Worm (Caenorhabditis elegans) whole organism, mixed stage, embryonic: ENCODE measurements around the gene F53C11.1.

Source experiments
- M03D4.4 ChIP-seq: sonication (generic microtip); optimal IDR thresholded peaks from 2 replicates; lab custom pipeline; 2017; ENCODE audit warnings: mild to moderate bottlenecking, missing genetic modification characterization, missing compliant biosample characterization
- blmp-1 ChIP-seq: fragments of 150-350 bp; optimal IDR thresholded peaks from 2 replicates; lab custom pipeline; 2014; ENCODE audit warnings: missing biosample characterization, missing genetic modification characterization
- ceh-39 ChIP-seq: fragments of 150-350 bp; optimal IDR thresholded peaks from 2 replicates; lab custom pipeline; 2014; ENCODE audit warnings: missing biosample characterization, missing genetic modification characterization
- ceh-43 ChIP-seq: fragments of 200-800 bp; sonication (Bioruptor generic); optimal IDR thresholded peaks from 2 replicates; lab custom pipeline; 2018; ENCODE audit warnings: mild to moderate bottlenecking, missing genetic modification characterization, moderate library complexity, missing compliant biosample characterization
- ceh-83 ChIP-seq: fragments of 200-800 bp; sonication (Bioruptor generic); optimal IDR thresholded peaks from 2 replicates; lab custom pipeline; 2018; ENCODE audit warnings: mild to moderate bottlenecking, missing genetic modification characterization, missing compliant biosample characterization
- cnd-1 ChIP-seq: fragments of 200-800 bp; sonication (Bioruptor generic); optimal IDR thresholded peaks from 2 replicates; lab custom pipeline; 2018; ENCODE audit warnings: mild to moderate bottlenecking, missing genetic modification characterization, missing compliant biosample characterization
- drap-1 ChIP-seq: fragments of 200-800 bp; sonication (Bioruptor generic); optimal IDR thresholded peaks from 3 replicates; lab custom pipeline; 2018; ENCODE audit warnings: mild to moderate bottlenecking, missing genetic modification characterization, missing compliant biosample characterization
- elt-1 ChIP-seq: sonication (generic microtip); optimal IDR thresholded peaks from 2 replicates; lab custom pipeline; 2017; ENCODE audit warnings: missing genetic modification characterization, mild to moderate bottlenecking, missing compliant biosample characterization, antibody characterized with exemption, moderate library complexity, borderline replicate concordance; ENCODE audit not compliant: insufficient read depth
- elt-3 ChIP-seq: fragments of 150-350 bp; optimal IDR thresholded peaks from 2 replicates; lab custom pipeline; 2014; ENCODE audit warnings: missing biosample characterization, missing genetic modification characterization
- flh-1 ChIP-seq: fragments of 200-800 bp; sonication (Bioruptor generic); optimal IDR thresholded peaks from 2 replicates; lab custom pipeline; 2018; ENCODE audit warnings: mild to moderate bottlenecking, missing genetic modification characterization, moderate library complexity, missing compliant biosample characterization
- ham-2 ChIP-seq: fragments of 200-800 bp; sonication (Bioruptor generic); optimal IDR thresholded peaks from 2 replicates; lab custom pipeline; 2018; ENCODE audit warnings: mild to moderate bottlenecking, missing genetic modification characterization, missing compliant biosample characterization
- hlh-1 ChIP-seq: fragments of 150-350 bp; optimal IDR thresholded peaks from 2 replicates; lab custom pipeline; 2014; ENCODE audit warnings: missing biosample characterization, missing genetic modification reagents, missing genetic modification characterization
- lin-13 ChIP-seq: fragments of 150-350 bp; optimal IDR thresholded peaks from 2 replicates; lab custom pipeline; 2014; ENCODE audit warnings: missing biosample characterization, missing genetic modification characterization
- lin-32 ChIP-seq: fragments of 200-800 bp; sonication (Bioruptor generic); optimal IDR thresholded peaks from 2 replicates; lab custom pipeline; 2018; ENCODE audit warnings: mild to moderate bottlenecking, missing genetic modification characterization, missing compliant biosample characterization
- lsy-2 ChIP-seq: fragments of 150-350 bp; optimal IDR thresholded peaks from 2 replicates; lab custom pipeline; 2014; ENCODE audit warnings: missing biosample characterization, missing genetic modification characterization
- mab-5 ChIP-seq: fragments of 150-350 bp; optimal IDR thresholded peaks from 2 replicates; lab custom pipeline; 2014; ENCODE audit warnings: missing biosample characterization, missing genetic modification characterization
- mep-1 ChIP-seq: fragments of 150-350 bp; optimal IDR thresholded peaks from 2 replicates; lab custom pipeline; 2017; ENCODE audit warnings: missing biosample characterization, missing genetic modification reagents, missing genetic modification characterization, inconsistent platforms
- mls-2 ChIP-seq: sonication (generic microtip); optimal IDR thresholded peaks from 2 replicates; lab custom pipeline; 2016; ENCODE audit warnings: mild to moderate bottlenecking, missing genetic modification characterization, moderate library complexity, missing compliant biosample characterization
- nhr-12 ChIP-seq: fragments of 150-350 bp; optimal IDR thresholded peaks from 2 replicates; lab custom pipeline; 2014; ENCODE audit warnings: missing biosample characterization, missing genetic modification characterization
- nhr-2 ChIP-seq: fragments of 150-350 bp; optimal IDR thresholded peaks from 2 replicates; lab custom pipeline; 2014; ENCODE audit warnings: missing biosample characterization, missing genetic modification characterization
- nhr-28 ChIP-seq: fragments of 150-350 bp; optimal IDR thresholded peaks from 2 replicates; lab custom pipeline; 2014; ENCODE audit warnings: missing biosample characterization, missing genetic modification characterization
- nhr-76 ChIP-seq: sonication (generic microtip); optimal IDR thresholded peaks from 2 replicates; lab custom pipeline; 2017; ENCODE audit warnings: missing biosample characterization, missing genetic modification characterization
- sem-2 ChIP-seq: fragments of 200-800 bp; sonication (Bioruptor generic); optimal IDR thresholded peaks from 2 replicates; lab custom pipeline; 2018; ENCODE audit warnings: mild to moderate bottlenecking, missing genetic modification characterization, missing compliant biosample characterization
- snpc-4 ChIP-seq: fragments of 150-350 bp; optimal IDR thresholded peaks from 2 replicates; lab custom pipeline; 2014; ENCODE audit warnings: missing biosample characterization, missing genetic modification characterization
- sptf-1 ChIP-seq: sonication (generic microtip); optimal IDR thresholded peaks from 2 replicates; lab custom pipeline; 2017; ENCODE audit warnings: mild to moderate bottlenecking, missing genetic modification characterization, moderate library complexity, missing compliant biosample characterization
- unc-120 ChIP-seq: sonication (generic microtip); optimal IDR thresholded peaks from 2 replicates; lab custom pipeline; 2017; ENCODE audit warnings: missing genetic modification characterization, missing compliant biosample characterization; ENCODE audit not compliant: poor library complexity, severe bottlenecking
- unc-39 ChIP-seq: fragments of 150-350 bp; optimal IDR thresholded peaks from 2 replicates; lab custom pipeline; 2014; ENCODE audit warnings: missing biosample characterization, missing genetic modification characterization
- ztf-11 ChIP-seq: fragments of 150-350 bp; optimal IDR thresholded peaks from 2 replicates; lab custom pipeline; 2014; ENCODE audit warnings: missing biosample characterization, missing genetic modification characterization

The F53C11.1 gene

ce11 chrV:13739901-13740300, 35.7 kb upstream of the F53C11.1 start:
- TF ChIP-seq nhr-12 (tag; lab: Kevin White, UChicago) = no peak
- no peak for TF ChIP-seq flh-1 (GFP tag; lab: Kevin White, UChicago)
- no peak for TF ChIP-seq sem-2 (GFP tag; lab: Kevin White, UChicago)
- no peak for TF ChIP-seq hlh-1
- TF ChIP-seq cnd-1 = no peak
- no peak for TF ChIP-seq elt-3 (tag; lab: Kevin White, UChicago)

DNA sequence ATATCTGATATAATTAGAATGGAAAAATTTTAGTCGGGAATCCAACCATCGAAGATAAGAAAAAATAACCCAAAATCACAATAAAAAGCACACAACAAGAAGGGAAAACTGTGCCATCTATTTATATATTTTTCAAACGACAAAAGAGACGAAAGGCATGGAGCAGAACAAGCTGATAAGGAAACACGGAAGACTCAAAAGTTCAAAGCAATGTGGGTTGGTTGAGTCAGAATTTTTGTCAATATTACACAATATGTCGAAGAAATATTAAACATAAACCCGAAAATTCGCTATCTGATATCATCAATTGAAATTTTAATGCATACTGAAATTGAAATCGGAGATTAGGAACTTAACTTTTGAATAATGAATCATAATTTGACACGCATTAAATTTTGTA, 30.7 kb upstream of the F53C11.1 start, which contains the start of gene F35E12.9:
F35E12.9 (minus strand) TSS at position 227 of the 400 bp plus-strand sequence.
- no peak for TF ChIP-seq ceh-43
- TF ChIP-seq mab-5 (tag; lab: Kevin White, UChicago) = no peak
- no peak for TF ChIP-seq M03D4.4
- TF ChIP-seq sem-2 (GFP tag; lab: Kevin White, UChicago) = no peak
- TF ChIP-seq unc-39 (tag; lab: Kevin White, UChicago) = no peak

- TF ChIP-seq elt-1 (tag; lab: Kevin White, UChicago) (no peak), mls-2 (tag; lab: Kevin White, UChicago) (no peak)
These were observed 26.9 kb upstream of the F53C11.1 start, which contains the start of gene F35E12.10 for ce11 chrV:13748658-13749057. F35E12.10 (minus strand) TSS chrV:13748758.

ce11 chrV:13751811-13752210, 23.8 kb upstream of the F53C11.1 start, which contains the start of gene cld-9:
cld-9 (minus strand) TSS chrV:13751891.
- no peak for TF ChIP-seq ham-2 (GFP tag; lab: Kevin White, UChicago)
- no peak for TF ChIP-seq mls-2 (tag; lab: Kevin White, UChicago)
- no peak for TF ChIP-seq drap-1
- no peak for TF ChIP-seq sem-2 (GFP tag; lab: Kevin White, UChicago)
- TF ChIP-seq nhr-2 (tag; lab: Kevin White, UChicago) = no peak
- TF ChIP-seq unc-39 (tag; lab: Kevin White, UChicago) = no peak
- TF ChIP-seq nhr-12 (tag; lab: Kevin White, UChicago) = no peak
- TF ChIP-seq lsy-2 (tag; lab: Kevin White, UChicago) = no peak
- TF ChIP-seq ztf-11 (tag; lab: Kevin White, UChicago) = no peak
- TF ChIP-seq lin-32 (GFP tag; lab: Kevin White, UChicago) = no peak
- TF ChIP-seq ceh-83 (GFP tag; lab: Kevin White, UChicago) = no peak
- no peak for TF ChIP-seq ceh-39 (tag; lab: Kevin White, UChicago)
- TF ChIP-seq blmp-1 (tag; lab: Kevin White, UChicago) = no peak
- no peak for TF ChIP-seq lin-13 (tag; lab: Kevin White, UChicago)
- TF ChIP-seq, all 35 proteins: peak for 0

DNA sequence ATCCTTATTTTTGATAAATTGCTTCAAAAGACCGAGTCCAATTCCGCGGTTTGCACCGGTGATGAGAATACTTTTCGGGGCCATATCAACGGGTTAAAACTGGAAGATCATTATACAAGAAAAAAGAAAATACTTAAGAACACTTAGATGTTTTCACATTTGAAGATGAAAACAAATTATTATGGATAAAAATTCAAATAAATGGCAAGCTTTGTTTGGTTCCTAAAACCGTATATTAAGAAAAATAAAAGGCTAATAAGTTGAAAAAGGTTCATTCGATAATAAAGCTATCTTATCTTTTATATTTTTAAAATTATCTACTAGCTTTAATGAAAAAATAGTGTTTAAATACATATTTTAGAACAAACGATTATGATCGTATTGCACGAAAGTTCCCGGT, 22.1 kb upstream of the F53C11.1 start, which contains the start of gene F20G2.1:
F20G2.1 (minus strand) TSS at position 101 of the 400 bp plus-strand sequence.
- TF ChIP-seq lsy-2 (tag; lab: Kevin White, UChicago) (no peak), unc-120 (tag; lab: Kevin White, UChicago) (no peak), blmp-1 (tag; lab: Kevin White, UChicago) (no peak), nhr-28 (tag; lab: Kevin White, UChicago) (no peak), elt-3 (tag; lab: Kevin White, UChicago) (no peak), lin-13 (tag; lab: Kevin White, UChicago) (no peak), ham-2 (GFP tag; lab: Kevin White, UChicago) (no peak), unc-39 (tag; lab: Kevin White, UChicago) (no peak), nhr-12 (tag; lab: Kevin White, UChicago) (no peak), nhr-76 (tag; lab: Kevin White, UChicago) (no peak), sem-2 (GFP tag; lab: Kevin White, UChicago) (no peak), hlh-1 (no peak), M03D4.4 (no peak), sptf-1 (no peak), lin-32 (GFP tag; lab: Kevin White, UChicago) (no peak), mls-2 (tag; lab: Kevin White, UChicago) (no peak), snpc-4 (tag; lab: Kevin White, UChicago) (no peak), mep-1 (no peak)
